Worm (Caenorhabditis elegans): Measurements from ENCODE around the gene cank-26.

Gene cank-26

DNA sequence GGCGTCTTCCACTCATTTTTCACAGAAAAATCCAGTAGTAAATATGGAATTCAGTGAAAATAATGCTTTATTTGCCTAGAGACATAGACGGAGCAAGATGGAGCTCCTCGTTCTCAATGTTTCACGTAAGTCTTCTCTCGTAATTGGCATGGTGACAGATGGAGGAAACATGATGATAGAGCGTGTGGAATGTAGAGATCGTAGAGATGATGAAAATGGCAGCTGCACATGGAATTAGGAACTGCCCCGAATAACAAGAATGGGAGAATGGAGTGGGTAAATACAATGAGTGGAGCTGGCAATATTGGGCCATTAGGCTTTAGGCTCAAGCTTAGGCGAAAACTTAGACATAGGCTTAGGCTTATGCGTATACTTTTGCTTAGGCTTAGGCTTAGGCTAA, at the start of gene cank-26:
Gene cank-26, minus strand, starts transcription at position 113 of the 400 bp plus-strand sequence.
- TF ChIP-seq ceh-63 (GFP tag; optimal IDR thresholded peaks at IDR 0.05) = no peak
- TF ChIP-seq fkh-8 (tag; optimal IDR thresholded peaks at IDR 0.05) = peak; percentile 3
- no peak for TF ChIP-seq fkh-4 (tag; optimal IDR thresholded peaks at IDR 0.05; ENCODE audit: borderline replicate concordance)
- TF ChIP-seq ceh-8 (GFP tag; optimal IDR thresholded peaks at IDR 0.05) = no peak
- no peak for TF ChIP-seq elt-2 (tag; optimal IDR thresholded peaks at IDR 0.05)
- peak; percentile 2 for TF ChIP-seq lin-14 (GFP tag; optimal IDR thresholded peaks at IDR 0.05)
- TF ChIP-seq fos-1 (tag; optimal IDR thresholded peaks at IDR 0.05) = no peak
- no peak for TF ChIP-seq nhr-12 (tag; optimal IDR thresholded peaks at IDR 0.05)

DNA sequence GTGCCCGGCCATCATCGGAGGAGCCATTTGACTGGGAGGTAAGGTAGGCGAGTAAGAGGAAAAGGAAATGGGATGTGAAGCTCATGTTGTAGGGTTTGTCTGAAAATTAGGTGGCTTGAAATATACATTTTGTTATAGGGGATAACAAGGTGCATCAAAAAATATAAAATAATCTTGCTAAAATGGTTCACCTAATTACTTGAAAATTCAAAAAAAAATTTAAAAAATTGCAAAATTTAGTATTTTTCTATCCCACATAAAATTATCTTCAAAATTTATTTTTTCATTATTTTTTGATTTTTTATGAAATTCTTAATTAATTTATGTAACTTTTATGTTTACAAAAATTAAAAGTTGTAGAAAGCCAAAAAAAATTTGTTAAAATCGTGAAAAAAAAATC, 43.8 kb upstream of the cank-26 start, which contains the start of gene K07D4.6:
Gene K07D4.6, minus strand, starts transcription at position 101 of the 400 bp plus-strand sequence.
- no peak for TF ChIP-seq nhr-20 (tag; optimal IDR thresholded peaks at IDR 0.05)
- no peak for TF ChIP-seq efl-1 (optimal IDR thresholded peaks at IDR 0.05)
- TF ChIP-seq efl-1 (GFP tag; optimal IDR thresholded peaks at IDR 0.05 in 1 of 2) = peak in 1 of 2 experiments; percentile 20

DNA sequence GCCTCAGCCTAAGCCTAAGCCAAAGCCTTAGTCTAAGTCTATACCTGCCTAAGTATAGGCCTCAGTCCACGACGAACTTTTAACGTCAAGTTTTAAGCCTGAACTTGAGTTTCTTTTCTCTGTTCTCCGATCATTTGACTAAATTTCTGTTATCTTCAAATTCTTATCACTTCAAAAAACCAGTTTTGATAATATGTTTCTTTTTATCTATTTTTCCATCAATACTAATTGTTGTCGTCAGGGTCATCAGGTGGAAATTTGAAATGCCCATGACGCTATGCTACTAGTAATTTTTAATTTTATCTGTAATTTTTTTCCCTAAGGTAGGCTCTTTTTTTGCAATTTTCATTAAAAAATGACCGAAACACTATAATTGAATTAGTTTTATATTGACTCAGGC, 36.7 kb upstream of the cank-26 start:
- peak; percentile 68 for TF ChIP-seq elt-2 (tag; optimal IDR thresholded peaks at IDR 0.05)
- TF ChIP-seq fkh-8 (tag; optimal IDR thresholded peaks at IDR 0.05) = no peak
- peak; percentile 2 for TF ChIP-seq nhr-20 (tag; optimal IDR thresholded peaks at IDR 0.05)
- no peak for TF ChIP-seq mdl-1 (tag; optimal IDR thresholded peaks at IDR 0.05)
- TF ChIP-seq ztf-4 (tag; optimal IDR thresholded peaks at IDR 0.05) = no peak
- TF ChIP-seq efl-1 (optimal IDR thresholded peaks at IDR 0.05) = no peak
- TF ChIP-seq efl-1 (GFP tag; optimal IDR thresholded peaks at IDR 0.05 in 1 of 2) = no peak
- no peak for TF ChIP-seq ceh-8 (GFP tag; optimal IDR thresholded peaks at IDR 0.05)
- TF ChIP-seq jun-1 (tag; optimal IDR thresholded peaks at IDR 0.05) = no peak
- no peak for TF ChIP-seq ets-5 (GFP tag; IDR thresholded peaks at IDR 0.05)
- no peak for TF ChIP-seq lin-35 (GFP tag; optimal IDR thresholded peaks at IDR 0.05)
- no peak for TF ChIP-seq hlh-4 (tag; optimal IDR thresholded peaks at IDR 0.05)
- TF ChIP-seq zag-1 (tag; optimal IDR thresholded peaks at IDR 0.05) = no peak
- peak in 1 of 6 experiments; percentile 70 for TF ChIP-seq elt-3 (tag; optimal IDR thresholded peaks at IDR 0.05)
- no peak for TF ChIP-seq nhr-28 (tag; optimal IDR thresholded peaks at IDR 0.05)
- TF ChIP-seq lsy-2 (tag; optimal IDR thresholded peaks at IDR 0.05) = no peak
- no peak for TF ChIP-seq sup-37 (GFP tag; optimal IDR thresholded peaks at IDR 0.05)

DNA sequence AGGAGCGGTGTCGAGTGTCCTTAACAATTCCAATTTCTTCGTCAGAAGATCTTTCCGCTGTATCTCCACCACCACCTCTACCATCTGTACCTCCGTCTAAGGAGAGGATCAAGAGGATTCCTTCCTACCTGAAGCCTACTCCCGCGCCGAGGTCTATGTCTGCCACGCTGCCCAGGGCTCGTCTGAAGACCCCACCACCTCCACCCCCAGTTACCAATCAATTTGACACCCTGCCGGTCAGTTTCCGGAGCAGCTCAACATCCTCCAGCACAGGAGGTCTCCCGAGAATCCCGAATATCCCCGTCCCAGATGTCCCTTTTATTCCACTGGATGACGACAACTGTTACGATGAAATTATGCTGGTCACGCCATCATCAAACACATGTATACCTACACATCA, 33.1 kb upstream of the cank-26 start:
- no peak for TF ChIP-seq zag-1 (tag; optimal IDR thresholded peaks at IDR 0.05)
- no peak for TF ChIP-seq hlh-4 (tag; optimal IDR thresholded peaks at IDR 0.05)
- TF ChIP-seq alr-1 (tag; optimal IDR thresholded peaks at IDR 0.05; ENCODE audit: borderline replicate concordance) = no peak
- no peak for TF ChIP-seq lir-3 (tag; optimal IDR thresholded peaks at IDR 0.05; ENCODE audit: poor library complexity)
- TF ChIP-seq lin-35 (GFP tag; optimal IDR thresholded peaks at IDR 0.05) = no peak
- TF ChIP-seq sup-37 (GFP tag; optimal IDR thresholded peaks at IDR 0.05) = no peak
- no peak for TF ChIP-seq lin-14 (GFP tag; optimal IDR thresholded peaks at IDR 0.05)
- no peak for TF ChIP-seq ces-1 (GFP tag; optimal IDR thresholded peaks at IDR 0.05)
- no peak for TF ChIP-seq elt-3 (tag; optimal IDR thresholded peaks at IDR 0.05)
- TF ChIP-seq tbx-2 (tag; optimal IDR thresholded peaks at IDR 0.05) = no peak
- TF ChIP-seq C16A3.4 (tag; optimal IDR thresholded peaks at IDR 0.05) = no peak
- no peak for TF ChIP-seq unc-30 (tag; optimal IDR thresholded peaks at IDR 0.05)
- TF ChIP-seq lin-13 (GFP tag; optimal IDR thresholded peaks at IDR 0.05) = no peak
- TF ChIP-seq ama-1 (optimal IDR thresholded peaks at IDR 0.05) = no peak
- TF ChIP-seq vab-15 (tag; optimal IDR thresholded peaks at IDR 0.05) = no peak

DNA sequence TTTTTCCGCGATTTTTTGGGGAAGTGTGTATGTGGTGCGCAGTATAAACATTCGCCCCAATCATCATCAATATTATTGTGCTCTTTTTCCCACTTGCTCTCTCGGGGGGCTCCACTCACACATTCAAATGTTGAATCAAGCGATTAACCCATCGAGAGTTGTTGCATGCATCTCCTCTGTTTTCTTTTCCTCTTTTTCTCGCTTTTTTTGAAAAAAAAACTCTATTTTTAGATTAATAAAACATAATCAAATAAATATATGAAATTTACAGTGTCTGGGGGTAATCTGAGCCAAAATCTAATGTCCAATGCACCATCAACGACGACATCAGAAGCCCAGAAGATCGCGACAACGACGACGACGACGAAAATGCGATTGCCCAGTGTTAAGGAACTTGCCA, 29.7 kb upstream of the cank-26 start, which contains the start of gene ephx-1:
Gene ephx-1, plus strand, starts transcription at position 301 of the 400 bp plus-strand sequence.
- no peak for TF ChIP-seq C16A3.4 (tag; optimal IDR thresholded peaks at IDR 0.05)
- TF ChIP-seq fkh-4 (tag; optimal IDR thresholded peaks at IDR 0.05; ENCODE audit: borderline replicate concordance) = no peak
- no peak for TF ChIP-seq skn-1 (tag; optimal IDR thresholded peaks at IDR 0.05)
- no peak for TF ChIP-seq egl-27 (tag; optimal IDR thresholded peaks at IDR 0.05)
- TF ChIP-seq lin-14 (GFP tag; optimal IDR thresholded peaks at IDR 0.05) = no peak
- TF ChIP-seq snu-23 (GFP tag; optimal IDR thresholded peaks at IDR 0.05) = no peak
- no peak for TF ChIP-seq aly-2 (tag; optimal IDR thresholded peaks at IDR 0.05)
- TF ChIP-seq nhr-71 (tag; optimal IDR thresholded peaks at IDR 0.05) = no peak
- no peak for TF ChIP-seq mep-1 (tag; optimal IDR thresholded peaks at IDR 0.05)
- no peak for TF ChIP-seq jun-1 (tag; optimal IDR thresholded peaks at IDR 0.05)
- TF ChIP-seq irx-1 (tag; optimal IDR thresholded peaks at IDR 0.05) = no peak
- no peak for TF ChIP-seq ceh-82 (tag; optimal IDR thresholded peaks at IDR 0.05)
- TF ChIP-seq nhr-77 (tag; optimal IDR thresholded peaks at IDR 0.05) = no peak
- no peak for TF ChIP-seq unc-30 (tag; optimal IDR thresholded peaks at IDR 0.05)
